Fruit fly (Drosophila melanogaster) whole organism, embryonic: ENCODE data around the gene sick.

ENCODE experiments used
- C15 ChIP-seq: fragments of 200-800 bp; sonication (Bioruptor generic); IDR thresholded peaks from 3 replicates; pipeline ENCODE4 v1.3.6; 2022; ENCODE audit warnings: missing biosample characterization, missing genetic modification characterization
- Fer1 ChIP-seq: fragments of 200-800 bp; sonication (Bioruptor generic); optimal IDR thresholded peaks from 2 replicates; lab custom pipeline; 2017; ENCODE audit warnings: missing biosample characterization, mild to moderate bottlenecking, missing genetic modification characterization
- crol ChIP-seq: fragments of 200-800 bp; sonication (Bioruptor generic); IDR thresholded peaks from 2 replicates; pipeline ENCODE4 v1.3.6; 2022; ENCODE audit warnings: missing biosample characterization, missing genetic modification characterization
- gt ChIP-seq: fragments of 200-800 bp; sonication (Bioruptor generic); IDR thresholded peaks from 2 replicates; pipeline ENCODE4 v1.3.6; 2022; ENCODE audit warnings: missing biosample characterization, missing genetic modification characterization

- TF ChIP-seq gt (GFP tag; lab: Robert Waterston, UW) (no peak), crol (no peak), C15 (no peak), Fer1 (no peak)
Measured at dm6 chr2L:19819896-19820295, 23.7 kb downstream of the sick start.
